Fruit fly (Drosophila melanogaster): ENCODE measurements around the gene CG8132.

CG8132 gene

DNA sequence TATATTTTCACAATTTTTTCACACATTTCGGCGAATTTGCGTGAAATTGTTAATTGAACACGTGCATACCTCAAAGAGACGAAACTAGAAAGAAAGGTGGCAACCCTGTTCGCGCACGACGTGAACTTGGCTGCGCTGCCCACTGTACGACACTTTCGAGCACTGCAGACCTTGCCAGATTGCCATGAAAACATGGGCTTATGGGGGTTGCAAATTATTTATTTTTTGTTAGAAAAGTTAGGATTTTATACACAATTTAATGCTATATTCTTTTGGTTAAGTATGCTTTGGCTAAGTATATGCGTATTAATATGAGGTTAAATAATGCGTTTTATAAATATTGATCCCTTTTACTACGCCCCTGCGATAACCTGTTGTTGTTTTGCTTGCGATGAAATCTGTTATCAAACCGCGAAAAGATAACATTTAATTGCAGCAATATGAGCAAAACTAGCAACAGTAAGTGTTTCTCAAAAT is at the start of gene CG8132, which contains the start of gene RpL34b (continued):
- TF ChIP-seq Nf-YA (GFP tag; IDR thresholded peaks at IDR 0.05) (peak; percentile 83), CG6272 (GFP tag; IDR thresholded peaks at IDR 0.05) (peak; percentile 94), BtbVII (GFP tag; optimal IDR thresholded peaks at IDR 0.05) (peak; percentile 90), lbe (GFP tag; optimal IDR thresholded peaks at IDR 0.05) (peak; percentile 91), sisA (GFP tag; IDR thresholded peaks at IDR 0.05) (peak; percentile 96), CG32772 (GFP tag; IDR thresholded peaks at IDR 0.05) (peak; percentile 96), CG7963 (GFP tag; IDR thresholded peaks at IDR 0.05; ENCODE audit: partially characterized antibody) (no peak), crol (GFP tag; IDR thresholded peaks at IDR 0.05) (no peak; the same call in 1 of the 2 replicates), Dref (GFP tag; IDR thresholded peaks at IDR 0.05) (peak; percentile 56), cato (GFP tag; optimal IDR thresholded peaks at IDR 0.05; ENCODE audit: borderline replicate concordance) (peak; percentile 82), odd (GFP tag; optimal IDR thresholded peaks at IDR 0.05) (peak; percentile 90), fd102C (GFP tag; optimal IDR thresholded peaks at IDR 0.05) (peak; percentile 91), mam (GFP tag; optimal IDR thresholded peaks at IDR 0.05) (peak; percentile 97), CG31388 (GFP tag; optimal IDR thresholded peaks at IDR 0.05) (peak; percentile 87), Fer2 (tag; optimal IDR thresholded peaks at IDR 0.05) (peak; percentile 96), CG12769 (tag; optimal IDR thresholded peaks at IDR 0.05) (no peak), psq (GFP tag; optimal IDR thresholded peaks at IDR 0.05) (peak; percentile 87), lov (optimal IDR thresholded peaks at IDR 0.05) (no peak), lov (GFP tag; IDR thresholded peaks at IDR 0.05) (peak; percentile 94), CG32767 (GFP tag; IDR thresholded peaks at IDR 0.05) (peak; percentile 87), lab (GFP tag; optimal IDR thresholded peaks at IDR 0.05) (peak; percentile 98), gce (GFP tag; IDR thresholded peaks at IDR 0.05) (peak; percentile 90), HmgZ (tag; optimal IDR thresholded peaks at IDR 0.05) (peak; percentile 98), scrt (GFP tag; optimal IDR thresholded peaks at IDR 0.05) (peak; percentile 99), caup (GFP tag; optimal IDR thresholded peaks at IDR 0.05; ENCODE audit: severe bottlenecking) (peak; percentile 97), CG15011 (GFP tag; optimal IDR thresholded peaks at IDR 0.05) (peak; percentile 92), tna (GFP tag; IDR thresholded peaks at IDR 0.05; ENCODE audit: partially characterized antibody) (no peak; the same call in 1 of the 2 replicates), CG3838 (GFP tag; optimal IDR thresholded peaks at IDR 0.05) (peak; percentile 89), CG10267 (tag; optimal IDR thresholded peaks at IDR 0.05) (peak; percentile 99), CG5245 (GFP tag; optimal IDR thresholded peaks at IDR 0.05) (peak; percentile 88), cas (GFP tag; IDR thresholded peaks at IDR 0.05) (peak; percentile 86), CG13624 (GFP tag; optimal IDR thresholded peaks at IDR 0.05) (peak; percentile 97)

DNA sequence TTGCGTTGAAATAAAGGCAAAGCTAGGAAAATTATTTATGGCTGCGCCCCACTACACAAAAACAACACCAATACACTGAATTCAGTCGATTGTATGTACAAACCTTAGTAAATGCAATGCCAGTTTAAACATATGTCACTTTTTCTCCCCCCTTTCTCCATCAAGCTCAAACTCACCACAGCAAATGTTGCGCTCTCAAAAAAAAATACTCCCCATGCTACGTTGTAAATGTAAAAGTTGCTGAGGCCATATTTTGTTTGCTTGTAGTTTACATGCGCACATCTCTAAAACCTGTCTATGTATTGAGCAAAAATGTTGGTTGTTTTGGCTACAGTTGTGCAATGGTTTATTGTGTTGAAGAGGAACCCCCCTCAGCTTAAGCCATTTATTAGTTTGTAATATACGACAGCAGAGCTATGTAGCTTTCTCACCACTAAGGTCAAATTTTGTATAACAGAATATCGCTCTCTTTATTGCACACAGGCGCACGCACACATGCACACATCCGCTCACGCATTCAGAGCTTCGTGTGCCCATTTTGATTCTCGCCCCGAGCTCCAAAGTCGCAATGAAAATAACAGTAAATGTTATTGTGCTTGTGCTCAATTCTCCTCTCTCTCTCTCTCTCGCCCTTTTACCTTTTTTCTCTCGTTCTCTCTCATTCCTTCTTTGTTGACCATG is 48.6 kb upstream of the CG8132 start:
- TF ChIP-seq ken (GFP tag; IDR thresholded peaks at IDR 0.05): no peak
- TF ChIP-seq chn (GFP tag; optimal IDR thresholded peaks at IDR 0.05): no peak
- no peak for TF ChIP-seq vnd (GFP tag; IDR thresholded peaks at IDR 0.05; ENCODE audit: partially characterized antibody)
- TF ChIP-seq CG15269 (tag; optimal IDR thresholded peaks at IDR 0.05): no peak
- no peak for TF ChIP-seq Ssrp (tag; optimal IDR thresholded peaks at IDR 0.05)
- TF ChIP-seq CG7745 (tag; optimal IDR thresholded peaks at IDR 0.05): peak; percentile 3
- no peak for TF ChIP-seq CG4424 (GFP tag; optimal IDR thresholded peaks at IDR 0.05)
- no peak for TF ChIP-seq E2f2 (GFP tag; IDR thresholded peaks at IDR 0.05)
- no peak for TF ChIP-seq CG17802 (tag; optimal IDR thresholded peaks at IDR 0.05)
- TF ChIP-seq CG13287 (GFP tag; IDR thresholded peaks at IDR 0.05; ENCODE audit: partially characterized antibody): no peak
- TF ChIP-seq Dll (GFP tag; IDR thresholded peaks at IDR 0.05; ENCODE audit: partially characterized antibody): no peak
- TF ChIP-seq unpg (GFP tag; optimal IDR thresholded peaks at IDR 0.05): peak; percentile 8
- TF ChIP-seq CG10366 (GFP tag; IDR thresholded peaks at IDR 0.05): no peak
- no peak for TF ChIP-seq CG9797 (GFP tag; optimal IDR thresholded peaks at IDR 0.05)
- no peak for TF ChIP-seq Ptx1 (GFP tag; IDR thresholded peaks at IDR 0.05)
- TF ChIP-seq CG7357 (GFP tag; IDR thresholded peaks at IDR 0.05): no peak
- no peak for TF ChIP-seq dati (GFP tag; IDR thresholded peaks at IDR 0.05)
- TF ChIP-seq kni (GFP tag; optimal IDR thresholded peaks at IDR 0.05): peak; percentile 97
- no peak for TF ChIP-seq Med (GFP tag)
